Worm (Caenorhabditis elegans): ENCODE results near the gene str-109.

DNA sequence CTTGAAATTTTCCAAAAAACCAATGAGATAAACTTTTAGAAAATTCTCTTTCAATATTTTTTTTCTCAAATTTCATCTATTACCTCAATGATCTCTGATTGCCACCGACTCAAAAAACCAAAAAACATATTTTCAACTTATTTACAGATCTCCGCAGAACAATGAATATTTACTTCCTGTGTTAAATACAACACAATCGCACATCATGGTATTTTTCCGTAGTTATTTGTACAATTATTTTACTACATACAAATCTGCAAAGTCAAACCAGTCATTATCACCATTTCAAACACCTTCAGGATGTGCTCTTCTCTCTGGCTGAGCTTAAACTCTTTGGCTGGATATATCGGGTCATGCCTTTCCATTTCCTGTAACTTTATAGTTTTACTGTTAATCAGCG, 3.9 kb upstream of the str-109 start, which contains the start of gene str-108:
- TF ChIP-seq daf-12 (tag; optimal IDR thresholded peaks at IDR 0.05) (no peak), mml-1 (tag; optimal IDR thresholded peaks at IDR 0.05) (no peak), ZK546.5 (tag; optimal IDR thresholded peaks at IDR 0.05) (no peak), nhr-237 (tag; optimal IDR thresholded peaks at IDR 0.05) (no peak), fos-1 (tag; optimal IDR thresholded peaks at IDR 0.05) (no peak), ceh-9 (tag; optimal IDR thresholded peaks at IDR 0.05) (no peak), nhr-67 (tag; optimal IDR thresholded peaks at IDR 0.05) (no peak), elt-3 (tag; optimal IDR thresholded peaks at IDR 0.05) (no peak), aly-2 (tag; optimal IDR thresholded peaks at IDR 0.05) (no peak), nhr-12 (tag; optimal IDR thresholded peaks at IDR 0.05) (no peak), unc-39 (tag; optimal IDR thresholded peaks at IDR 0.05) (no peak), jun-1 (tag; optimal IDR thresholded peaks at IDR 0.05) (no peak)
